Worm (Caenorhabditis elegans) whole organism, young adult: ENCODE data around the gene F46B6.12.
A peak's percentile ranks its signal among the peaks of the same experiment; 100 is the strongest.

Source experiments
- K12H6.12 ChIP-seq: fragments of 200-800 bp; sonication (Bioruptor generic); optimal IDR thresholded peaks from 2 replicates; lab custom pipeline; 2018; ENCODE audit warnings: mild to moderate bottlenecking, missing genetic modification characterization, missing compliant biosample characterization
- Y56A3A.18 ChIP-seq: fragments of 200-800 bp; sonication (Bioruptor generic); IDR thresholded peaks from 2 replicates; pipeline ENCODE4 v1.3.6; 2022; ENCODE audit warnings: missing genetic modification reagents, missing genetic modification characterization, missing compliant biosample characterization
- Y95B8A.8 ChIP-seq: fragments of 200-800 bp; sonication (Bioruptor generic); IDR thresholded peaks from 2 replicates; pipeline ENCODE4 v1.3.6; 2022; ENCODE audit warnings: missing genetic modification reagents, missing genetic modification characterization, missing compliant biosample characterization
- akir-1 ChIP-seq: fragments of 200-800 bp; sonication (Bioruptor generic); optimal IDR thresholded peaks from 2 replicates; lab custom pipeline; 2018; ENCODE audit warnings: mild to moderate bottlenecking, missing genetic modification characterization, moderate library complexity, missing compliant biosample characterization
- attf-6 ChIP-seq: fragments of 200-800 bp; sonication (Bioruptor generic); IDR thresholded peaks from 2 replicates; pipeline ENCODE4 v1.3.6; 2022; ENCODE audit warnings: missing genetic modification reagents, missing genetic modification characterization, missing compliant biosample characterization
- ceh-100 ChIP-seq: fragments of 200-800 bp; sonication (Bioruptor generic); IDR thresholded peaks from 2 replicates; pipeline ENCODE4 v1.3.6; 2022; ENCODE audit warnings: missing genetic modification reagents, missing genetic modification characterization, missing compliant biosample characterization
- ceh-27 ChIP-seq: fragments of 200-800 bp; sonication (Bioruptor generic); optimal IDR thresholded peaks from 2 replicates; lab custom pipeline; 2018; ENCODE audit warnings: mild to moderate bottlenecking, missing genetic modification characterization, moderate library complexity, missing compliant biosample characterization
- ceh-40 ChIP-seq: fragments of 200-800 bp; sonication (Bioruptor generic); IDR thresholded peaks from 2 replicates; pipeline ENCODE4 v1.3.6; 2022; ENCODE audit warnings: missing genetic modification characterization, missing compliant biosample characterization
- ceh-91 ChIP-seq: fragments of 200-800 bp; sonication (Bioruptor generic); IDR thresholded peaks from 2 replicates; pipeline ENCODE4 v1.3.6; 2022; ENCODE audit warnings: missing genetic modification reagents, missing genetic modification characterization, missing compliant biosample characterization
- dpff-1 ChIP-seq: sonication (generic microtip); optimal IDR thresholded peaks from 2 replicates; lab custom pipeline; 2017; ENCODE audit warnings: mild to moderate bottlenecking, missing genetic modification characterization, missing compliant biosample characterization
- efl-1 ChIP-seq: fragments of 150-350 bp; optimal IDR thresholded peaks from 2 replicates; lab custom pipeline; 2014; ENCODE audit warnings: missing biosample characterization, missing genetic modification reagents, missing genetic modification characterization
- egl-18 ChIP-seq: fragments of 200-800 bp; sonication (Bioruptor generic); IDR thresholded peaks from 2 replicates; pipeline ENCODE4 v1.3.6; 2022; ENCODE audit warnings: missing genetic modification reagents, missing genetic modification characterization, missing compliant biosample characterization
- egrh-3 ChIP-seq: fragments of 200-800 bp; sonication (Bioruptor generic); IDR thresholded peaks from 2 replicates; pipeline ENCODE4 v1.3.6; 2022; ENCODE audit warnings: missing genetic modification reagents, missing genetic modification characterization, missing compliant biosample characterization
- lag-1 ChIP-seq: fragments of 200-800 bp; sonication (Bioruptor generic); IDR thresholded peaks from 2 replicates; pipeline ENCODE4 v1.3.6; 2022; ENCODE audit warnings: missing genetic modification reagents, missing genetic modification characterization, missing compliant biosample characterization
- lin-35 ChIP-seq, 3 experiments: fragments of 150-350 bp in 2 of 3; sonication (generic microtip) in 1 of 3; optimal IDR thresholded peaks; 2 replicates each; lab custom pipeline; 2014 to 2018; ENCODE audit warnings: missing biosample characterization in 3 of 3, missing genetic modification characterization in 3 of 3, missing genetic modification reagents in 3 of 3
- lir-1 ChIP-seq: fragments of 200-800 bp; sonication (Bioruptor generic); conservative IDR thresholded peaks from 2 replicates; pipeline ENCODE4 v1.3.6; 2022; ENCODE audit warnings: missing genetic modification reagents, missing genetic modification characterization, missing compliant biosample characterization
- mes-4 ChIP-seq: sonication (generic microtip); optimal IDR thresholded peaks from 2 replicates; lab custom pipeline; 2016; ENCODE audit warnings: missing genotype, missing genetic modification characterization, missing compliant biosample characterization
- nfya-1 ChIP-seq: sonication (generic microtip); optimal IDR thresholded peaks from 2 replicates; lab custom pipeline; 2017; ENCODE audit warnings: antibody characterized with exemption, missing compliant biosample characterization, missing genetic modification characterization, borderline replicate concordance; ENCODE audit not compliant: insufficient read depth
- nfya-2 ChIP-seq: fragments of 200-800 bp; sonication (Bioruptor generic); IDR thresholded peaks from 2 replicates; pipeline ENCODE4 v1.3.6; 2022; ENCODE audit warnings: missing genetic modification reagents, missing genetic modification characterization, missing compliant biosample characterization
- pha-4 ChIP-seq: fragments of 150-350 bp; sonication (generic microtip); optimal IDR thresholded peaks from 2 replicates; lab custom pipeline; 2014; ENCODE audit warnings: missing biosample characterization, missing genetic modification reagents, missing genetic modification characterization
- rec-8 ChIP-seq, 2 experiments: sonication (generic microtip); optimal IDR thresholded peaks; 2 replicates each; lab custom pipeline; 2016; ENCODE audit warnings: mild to moderate bottlenecking in 2 of 2, missing genetic modification characterization in 2 of 2, missing genetic modification reagents in 2 of 2, missing genotype in 2 of 2, missing biosample characterization in 1 of 2, missing compliant biosample characterization in 1 of 2, moderate library complexity in 1 of 2
- repo-1 ChIP-seq: sonication (generic microtip); optimal IDR thresholded peaks from 2 replicates; lab custom pipeline; 2017; ENCODE audit warnings: mild to moderate bottlenecking, missing genetic modification characterization, missing compliant biosample characterization
- sea-2 ChIP-seq: fragments of 200-800 bp; sonication (Bioruptor generic); IDR thresholded peaks from 2 replicates; pipeline ENCODE4 v1.3.6; 2022; ENCODE audit warnings: missing genetic modification characterization, missing compliant biosample characterization
- snpc-1.3 ChIP-seq: sonication (generic microtip); optimal IDR thresholded peaks from 2 replicates; lab custom pipeline; 2017; ENCODE audit warnings: missing genetic modification characterization, mild to moderate bottlenecking, missing compliant biosample characterization, antibody characterized with exemption, moderate library complexity, missing genotype, missing genetic modification reagents; ENCODE audit not compliant: insufficient read depth
- somi-1 ChIP-seq: fragments of 200-800 bp; sonication (Bioruptor generic); optimal IDR thresholded peaks from 2 replicates; lab custom pipeline; 2018; ENCODE audit warnings: mild to moderate bottlenecking, missing genetic modification characterization, missing compliant biosample characterization
- zfh-2 ChIP-seq: fragments of 200-800 bp; sonication (Bioruptor generic); conservative IDR thresholded peaks from 2 replicates; pipeline ENCODE4 v1.3.6; 2022; ENCODE audit warnings: missing genetic modification reagents, missing genetic modification characterization, missing compliant biosample characterization
- zim-3 ChIP-seq: sonication (generic microtip); optimal IDR thresholded peaks from 2 replicates; lab custom pipeline; 2017; ENCODE audit warnings: mild to moderate bottlenecking, missing genetic modification characterization, moderate library complexity, missing compliant biosample characterization
- ztf-28 ChIP-seq: fragments of 200-800 bp; sonication (Bioruptor generic); IDR thresholded peaks from 2 replicates; pipeline ENCODE4 v1.3.6; 2022; ENCODE audit warnings: missing genetic modification reagents, missing genetic modification characterization, missing compliant biosample characterization
- ztf-3 ChIP-seq: fragments of 200-800 bp; sonication (Bioruptor generic); optimal IDR thresholded peaks from 2 replicates; lab custom pipeline; 2018; ENCODE audit warnings: mild to moderate bottlenecking, missing genetic modification characterization, missing compliant biosample characterization
- ztf-6 ChIP-seq: fragments of 200-800 bp; sonication (Bioruptor generic); IDR thresholded peaks from 2 replicates; pipeline ENCODE4 v1.3.6; 2022; ENCODE audit warnings: missing genetic modification reagents, missing genetic modification characterization, missing compliant biosample characterization

The F46B6.12 gene

DNA sequence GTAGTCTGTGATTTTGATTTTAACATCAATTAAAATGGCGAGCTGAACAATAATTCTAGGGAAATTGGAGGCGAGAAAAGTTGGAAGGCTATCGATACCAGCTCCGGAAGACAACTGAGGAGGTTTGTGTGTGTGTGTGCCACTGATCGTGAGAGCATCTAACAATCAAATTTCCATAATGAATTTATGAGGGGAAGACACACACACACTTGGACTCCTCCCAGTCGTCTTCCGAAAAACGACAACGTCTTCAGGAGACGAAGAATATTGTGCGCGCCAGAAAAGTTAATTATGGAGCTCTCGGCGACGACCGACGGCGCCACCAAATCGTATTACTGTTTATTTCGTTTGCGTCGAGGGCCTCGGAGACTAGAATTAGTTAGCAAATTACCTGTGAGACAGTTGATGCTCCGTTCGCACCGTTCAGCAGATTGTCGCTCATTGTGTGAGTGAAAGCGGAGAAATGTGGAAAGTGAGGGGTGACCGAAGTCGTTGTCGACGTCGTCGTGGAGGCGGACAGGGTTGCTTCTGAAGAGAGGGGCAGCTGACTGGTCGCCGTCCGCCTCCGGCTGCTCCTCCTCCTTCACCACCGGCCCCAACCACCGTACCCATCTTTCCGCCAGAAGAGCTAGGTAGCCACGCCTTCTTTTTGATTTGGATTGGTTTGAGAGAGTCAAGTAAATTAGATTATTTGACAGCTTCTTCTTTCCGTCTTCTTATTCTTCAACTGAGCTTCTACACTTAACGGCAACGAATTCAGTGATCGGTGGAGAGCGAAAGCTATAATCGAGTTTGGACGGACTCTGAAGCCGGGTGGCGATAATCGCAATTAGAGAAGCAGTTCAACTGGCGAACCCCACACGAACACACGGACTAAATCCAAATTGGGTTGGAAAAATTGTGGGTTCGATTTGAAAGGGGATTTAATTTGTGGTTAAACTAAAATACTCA, 6.5 kb downstream of the F46B6.12 start, which contains the start of gene unc-42:
Gene unc-42, minus strand, starts transcription at position 564 of the 951 bp plus-strand sequence.
- TF ChIP-seq akir-1 (GFP tag; lab: Kevin White, UChicago) (no peak), lir-1 (no peak), Y56A3A.18 (GFP tag; lab: Robert Waterston, UW) (no peak), egrh-3 (GFP tag; lab: Robert Waterston, UW) (peak; percentile 81), egl-18 (no peak), ztf-28 (GFP tag; lab: Robert Waterston, UW) (no peak), K12H6.12 (tag; lab: Kevin White, UChicago) (no peak), ztf-6 (GFP tag; lab: Robert Waterston, UW) (no peak), Y95B8A.8 (GFP tag; lab: Robert Waterston, UW) (0 out of 2 replicates have a peak, but pooled peaks have one; percentile 12), somi-1 (GFP tag; lab: Kevin White, UChicago) (peak; percentile 17), nfya-1 (tag; lab: Kevin White, UChicago) (no peak), sea-2 (GFP tag; lab: Robert Waterston, UW) (0 out of 2 replicates have a peak, but pooled peaks have one; percentile 38), zfh-2 (peak; percentile 98), nfya-2 (no peak), ceh-91 (GFP tag; lab: Robert Waterston, UW) (no peak)

DNA sequence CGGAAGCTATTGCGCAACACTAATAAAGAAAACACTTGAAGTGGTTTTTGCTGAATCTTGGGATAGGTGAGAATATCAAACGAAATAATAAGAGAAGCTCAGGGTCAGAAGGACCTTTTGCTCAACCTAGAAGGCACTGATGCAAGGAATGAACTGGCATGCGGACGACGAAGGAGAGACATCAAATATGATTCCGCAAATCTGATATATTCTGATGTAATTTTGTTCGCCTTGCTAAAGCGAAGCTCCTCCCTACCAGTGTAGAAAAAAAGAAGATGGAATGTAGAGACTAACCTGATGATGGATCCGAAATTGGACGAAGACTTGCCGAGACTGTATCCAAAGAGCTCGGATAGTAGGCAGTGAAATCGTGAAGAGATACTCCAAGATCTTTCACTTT, 7.7 kb downstream of the F46B6.12 start:
- TF ChIP-seq efl-1 (GFP tag; lab: Kevin White, UChicago) = no peak
- TF ChIP-seq, all 124 proteins: peak for 0

DNA sequence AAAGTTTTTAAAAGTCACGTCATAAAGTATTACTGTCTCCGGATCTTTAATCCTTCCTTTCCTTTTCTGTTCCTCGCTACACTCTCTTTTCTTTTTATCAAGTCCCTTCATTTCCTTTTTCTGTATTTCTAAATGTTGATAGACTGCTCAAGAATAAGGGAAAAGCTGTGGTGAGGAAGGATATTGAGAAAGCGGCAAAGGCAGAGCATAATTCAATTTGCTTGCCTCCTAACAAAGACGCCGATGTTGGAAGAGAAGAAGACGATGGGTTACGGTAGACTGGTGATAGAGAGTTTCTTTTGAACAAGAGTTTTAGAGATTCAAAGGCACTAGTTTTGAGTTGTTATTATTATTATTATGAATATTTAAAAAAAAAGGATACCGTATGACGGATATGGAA, 10.0 kb downstream of the F46B6.12 start:
- TF ChIP-seq somi-1 (GFP tag; lab: Kevin White, UChicago) (peak; percentile 9), lin-35 (GFP tag; optimal IDR thresholded peaks at IDR 0.05; lab: Kevin White, UChicago) (peak in 1 of 3 experiments; percentile 27), ztf-6 (GFP tag; lab: Robert Waterston, UW) (no peak), lag-1 (GFP tag; lab: Robert Waterston, UW) (no peak)

DNA sequence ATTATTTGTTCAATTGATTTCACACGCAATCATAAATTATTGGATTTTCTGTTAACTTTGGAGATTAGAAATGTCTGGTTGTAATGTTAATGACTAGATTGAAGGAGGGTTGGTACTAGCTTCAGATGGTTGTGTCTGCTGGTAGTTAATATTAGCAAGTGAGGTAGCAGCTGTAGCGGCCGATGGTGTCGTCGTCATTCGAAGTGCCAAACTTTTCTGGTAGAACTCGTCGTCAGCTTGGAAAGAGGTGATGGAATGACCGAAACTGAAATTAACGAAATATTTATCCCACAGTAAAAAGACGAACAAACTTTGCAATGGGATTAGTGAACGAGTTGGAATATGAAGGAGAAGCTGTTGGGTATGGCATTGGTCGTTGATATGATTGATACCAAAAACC, 11.1 kb downstream of the F46B6.12 start:
- no peak for TF ChIP-seq ceh-100 (GFP tag; lab: Robert Waterston, UW)
- TF ChIP-seq ztf-3 = no peak
- TF ChIP-seq rec-8 (tag; optimal IDR thresholded peaks at IDR 0.05; lab: Kevin White, UChicago) = no peak
- no peak for TF ChIP-seq dpff-1 (tag; lab: Kevin White, UChicago)
- no peak for TF ChIP-seq mes-4
- TF ChIP-seq snpc-1.3 = no peak
- no peak for TF ChIP-seq repo-1 (tag; lab: Kevin White, UChicago)
- no peak for TF ChIP-seq zim-3 (tag; lab: Kevin White, UChicago)
- TF ChIP-seq attf-6 (GFP tag; lab: Robert Waterston, UW) = no peak
- TF ChIP-seq ceh-27 (GFP tag; lab: Kevin White, UChicago) = no peak
- TF ChIP-seq pha-4 (tag; lab: Kevin White, UChicago) = no peak
- no peak for TF ChIP-seq lin-35 (GFP tag; optimal IDR thresholded peaks at IDR 0.05; lab: Kevin White, UChicago)
- TF ChIP-seq ceh-40 = no peak
